Fruit fly (Drosophila melanogaster) whole organism, embryonic: ENCODE data around the gene EndoGI.

Experiments used
- Atf-2 ChIP-seq: fragments of 200-800 bp; sonication (Bioruptor generic); optimal IDR thresholded peaks from 2 replicates; lab custom pipeline; 2016; ENCODE audit warnings: missing biosample characterization, missing genetic modification characterization
- CG10543 ChIP-seq: fragments of 200-800 bp; sonication (Bioruptor generic); optimal IDR thresholded peaks from 3 replicates; lab custom pipeline; 2017; ENCODE audit warnings: missing biosample characterization, mild to moderate bottlenecking, missing genetic modification characterization, moderate library complexity
- CG1233 ChIP-seq: fragments of 200-800 bp; sonication (Bioruptor generic); optimal IDR thresholded peaks from 4 replicates; lab custom pipeline; 2018; ENCODE audit warnings: missing biosample characterization, mild to moderate bottlenecking, missing genetic modification characterization
- CG13296 ChIP-seq: fragments of 200-800 bp; sonication (Bioruptor generic); optimal IDR thresholded peaks from 3 replicates; lab custom pipeline; 2018; ENCODE audit warnings: missing biosample characterization, mild to moderate bottlenecking, missing genetic modification characterization
- CG13775 ChIP-seq: fragments of 200-800 bp; sonication (Bioruptor generic); optimal IDR thresholded peaks from 3 replicates; lab custom pipeline; 2017; ENCODE audit warnings: missing biosample characterization, mild to moderate bottlenecking, missing genetic modification characterization
- CG14710 ChIP-seq: fragments of 200-800 bp; sonication (Bioruptor generic); optimal IDR thresholded peaks from 3 replicates; lab custom pipeline; 2019; ENCODE audit warnings: missing biosample characterization, mild to moderate bottlenecking, missing genetic modification characterization, moderate library complexity
- CG15601 ChIP-seq: fragments of 200-800 bp; sonication (Bioruptor generic); optimal IDR thresholded peaks from 3 replicates; lab custom pipeline; 2019; ENCODE audit warnings: missing biosample characterization, mild to moderate bottlenecking, missing genetic modification characterization, moderate library complexity
- CG17359 ChIP-seq: fragments of 200-800 bp; sonication (Bioruptor generic); optimal IDR thresholded peaks from 3 replicates; lab custom pipeline; 2018; ENCODE audit warnings: missing biosample characterization, mild to moderate bottlenecking, missing genetic modification characterization, moderate library complexity
- CG2120 ChIP-seq: fragments of 200-800 bp; sonication (Bioruptor generic); optimal IDR thresholded peaks from 3 replicates; lab custom pipeline; 2016; ENCODE audit warnings: missing biosample characterization, missing genetic modification characterization
- CG34422 ChIP-seq: fragments of 200-800 bp; sonication (Bioruptor generic); IDR thresholded peaks from 3 replicates; pipeline ENCODE4 v1.3.6; 2022; ENCODE audit warnings: missing biosample characterization, missing genetic modification characterization
- CG6272 ChIP-seq: fragments of 200-800 bp; sonication (Bioruptor generic); IDR thresholded peaks from 2 replicates; pipeline ENCODE4 v1.3.6; 2022; ENCODE audit warnings: missing biosample characterization, missing genetic modification characterization
- CG6689 ChIP-seq: fragments of 200-800 bp; sonication (Bioruptor generic); IDR thresholded peaks from 2 replicates; pipeline ENCODE4 v1.3.6; 2022; ENCODE audit warnings: missing biosample characterization, missing genetic modification characterization
- CG6791 ChIP-seq: fragments of 200-800 bp; sonication (Bioruptor generic); IDR thresholded peaks from 3 replicates; pipeline ENCODE4 v1.3.6; 2022; ENCODE audit warnings: missing biosample characterization, missing genetic modification characterization; ENCODE audit not compliant: partially characterized antibody
- CG7271 ChIP-seq: fragments of 200-800 bp; sonication (Bioruptor generic); optimal IDR thresholded peaks from 2 replicates; lab custom pipeline; 2018; ENCODE audit warnings: missing biosample characterization, mild to moderate bottlenecking, missing genetic modification characterization, moderate library complexity
- CG7372 ChIP-seq: fragments of 200-800 bp; sonication (Bioruptor generic); IDR thresholded peaks from 2 replicates; pipeline ENCODE4 v1.3.6; 2022; ENCODE audit warnings: missing biosample characterization, missing genetic modification characterization
- CG7745 ChIP-seq: fragments of 200-800 bp; sonication (Bioruptor generic); optimal IDR thresholded peaks from 2 replicates; lab custom pipeline; 2018; ENCODE audit warnings: missing biosample characterization, mild to moderate bottlenecking, missing genetic modification characterization, moderate library complexity
- CG7963 ChIP-seq: fragments of 200-800 bp; sonication (Bioruptor generic); IDR thresholded peaks from 3 replicates; pipeline ENCODE4 v1.3.6; 2022; ENCODE audit warnings: missing biosample characterization, missing genetic modification characterization; ENCODE audit not compliant: partially characterized antibody
- CG8089 ChIP-seq: fragments of 200-800 bp; sonication (Bioruptor generic); optimal IDR thresholded peaks from 3 replicates; lab custom pipeline; 2016; ENCODE audit warnings: missing biosample characterization, missing genetic modification characterization
- CrebB ChIP-seq: fragments of 200-800 bp; sonication (Bioruptor generic); optimal IDR thresholded peaks from 3 replicates; lab custom pipeline; 2018; ENCODE audit warnings: missing biosample characterization, mild to moderate bottlenecking, missing genetic modification characterization
- Dek ChIP-seq: fragments of 200-800 bp; sonication (Bioruptor generic); optimal IDR thresholded peaks from 3 replicates; lab custom pipeline; 2019; ENCODE audit warnings: missing biosample characterization, mild to moderate bottlenecking, missing genetic modification characterization, moderate library complexity
- Dfd ChIP-seq, 2 experiments: fragments of >200 bp; optimal IDR thresholded peaks; 2 replicates each; lab custom pipeline; 2017; ENCODE audit warnings: missing biosample characterization in 2 of 2, missing genetic modification characterization in 2 of 2
- Dip2 ChIP-seq: fragments of 200-800 bp; sonication (Bioruptor generic); IDR thresholded peaks from 2 replicates; pipeline ENCODE4 v1.3.6; 2022; ENCODE audit warnings: missing biosample characterization, missing genetic modification characterization
- E2f1 ChIP-seq: fragments of 200-800 bp; sonication (Bioruptor generic); IDR thresholded peaks from 2 replicates; pipeline ENCODE4 v1.3.6; 2022; ENCODE audit warnings: missing biosample characterization, missing genetic modification characterization
- Elba2 ChIP-seq: fragments of 200-800 bp; sonication (Bioruptor generic); optimal IDR thresholded peaks from 3 replicates; lab custom pipeline; 2016; ENCODE audit warnings: missing biosample characterization, missing genetic modification characterization
- Hmx ChIP-seq: fragments of 200-800 bp; sonication (Bioruptor generic); optimal IDR thresholded peaks from 2 replicates; lab custom pipeline; 2016; ENCODE audit warnings: missing biosample characterization, missing genetic modification characterization
- Hr39 ChIP-seq: fragments of >200 bp; optimal IDR thresholded peaks from 2 replicates; lab custom pipeline; 2017
- Myb ChIP-seq: fragments of 200-800 bp; sonication (Bioruptor generic); optimal IDR thresholded peaks from 2 replicates; lab custom pipeline; 2016; ENCODE audit warnings: missing biosample characterization, missing genetic modification characterization
- Nf-YA ChIP-seq: fragments of 200-800 bp; sonication (Bioruptor generic); IDR thresholded peaks from 2 replicates; pipeline ENCODE4 v1.3.6; 2022; ENCODE audit warnings: missing biosample characterization, missing genetic modification characterization
- Oaz ChIP-seq: fragments of 200-800 bp; sonication (Bioruptor generic); IDR thresholded peaks from 2 replicates; pipeline ENCODE4 v1.3.6; 2022; ENCODE audit warnings: missing biosample characterization, missing genetic modification characterization
- Optix ChIP-seq: fragments of 200-800 bp; sonication (Bioruptor generic); IDR thresholded peaks from 3 replicates; pipeline ENCODE4 v1.3.6; 2022; ENCODE audit warnings: missing biosample characterization, missing genetic modification characterization
- PHDP ChIP-seq: fragments of 200-800 bp; sonication (Bioruptor generic); optimal IDR thresholded peaks from 3 replicates; lab custom pipeline; 2018; ENCODE audit warnings: missing biosample characterization, mild to moderate bottlenecking, missing genetic modification characterization, moderate library complexity
- Ptx1 ChIP-seq: fragments of 200-800 bp; sonication (Bioruptor generic); IDR thresholded peaks from 2 replicates; pipeline ENCODE4 v1.3.6; 2022; ENCODE audit warnings: missing biosample characterization, missing genetic modification characterization
- Sin3A ChIP-seq: fragments of >200 bp; optimal IDR thresholded peaks from 2 replicates; lab custom pipeline; 2018
- Trl ChIP-seq, 3 experiments: fragments of >200 bp in 2 of 3; fragments of 200-800 bp in 1 of 3; sonication (Bioruptor generic) in 1 of 3; optimal IDR thresholded peaks; 2 replicates in 1 of 3; 3 replicates in 2 of 3; lab custom pipeline; 2016 to 2017; ENCODE audit warnings: missing biosample characterization in 1 of 3, missing genetic modification characterization in 1 of 3
- Vsx1 ChIP-seq: fragments of 200-800 bp; sonication (Bioruptor generic); optimal IDR thresholded peaks from 2 replicates; lab custom pipeline; 2017; ENCODE audit warnings: missing biosample characterization, mild to moderate bottlenecking, missing genetic modification characterization, missing genetic modification reagents
- YL-1 ChIP-seq: fragments of 200-800 bp; sonication (Bioruptor generic); optimal IDR thresholded peaks from 3 replicates; lab custom pipeline; 2017; ENCODE audit warnings: missing biosample characterization, mild to moderate bottlenecking, missing genetic modification characterization
- ap ChIP-seq: fragments of 200-800 bp; sonication (Bioruptor generic); IDR thresholded peaks from 2 replicates; pipeline ENCODE4 v1.3.6; 2022; ENCODE audit warnings: missing biosample characterization, missing genetic modification characterization
- bbx ChIP-seq: fragments of 200-800 bp; sonication (Bioruptor generic); IDR thresholded peaks from 2 replicates; pipeline ENCODE4 v1.3.6; 2022; ENCODE audit warnings: missing biosample characterization, missing genetic modification characterization; ENCODE audit not compliant: partially characterized antibody
- dan ChIP-seq: fragments of 200-800 bp; sonication (Bioruptor generic); IDR thresholded peaks from 2 replicates; pipeline ENCODE4 v1.3.6; 2022; ENCODE audit warnings: missing biosample characterization, missing genetic modification characterization
- hkb ChIP-seq, 2 experiments: fragments of 200-800 bp in 1 of 2; fragments of >200 bp in 1 of 2; sonication (Bioruptor generic) in 1 of 2; IDR thresholded peaks in 1 of 2; optimal IDR thresholded peaks in 1 of 2; 2 replicates each; pipeline versions ENCODE4 v1.3.6 to Lab custom; 2017 to 2022; ENCODE audit warnings: missing biosample characterization in 1 of 2, missing genetic modification characterization in 1 of 2
- klu ChIP-seq: fragments of 200-800 bp; sonication (Bioruptor generic); IDR thresholded peaks from 2 replicates; pipeline ENCODE4 v1.3.6; 2022; ENCODE audit warnings: missing biosample characterization, missing genetic modification characterization
- odd ChIP-seq: fragments of 200-800 bp; sonication (Bioruptor generic); optimal IDR thresholded peaks from 2 replicates; lab custom pipeline; 2017; ENCODE audit warnings: missing biosample characterization, mild to moderate bottlenecking, missing genetic modification characterization
- psq ChIP-seq: fragments of 200-800 bp; sonication (Bioruptor generic); optimal IDR thresholded peaks from 2 replicates; lab custom pipeline; 2017; ENCODE audit warnings: missing biosample characterization, missing genetic modification characterization
- row ChIP-seq: fragments of 200-800 bp; sonication (Bioruptor generic); IDR thresholded peaks from 3 replicates; pipeline ENCODE4 v1.3.6; 2022; ENCODE audit warnings: missing biosample characterization, missing genetic modification characterization
- scrt ChIP-seq: fragments of 200-800 bp; sonication (Bioruptor generic); optimal IDR thresholded peaks from 2 replicates; lab custom pipeline; 2018; ENCODE audit warnings: missing biosample characterization, mild to moderate bottlenecking, missing genetic modification characterization, moderate library complexity
- slbo ChIP-seq: fragments of 200-800 bp; sonication (Bioruptor generic); IDR thresholded peaks from 2 replicates; pipeline ENCODE4 v1.3.6; 2022; ENCODE audit warnings: missing biosample characterization, missing genetic modification characterization
- slou ChIP-seq: fragments of 200-800 bp; sonication (Bioruptor generic); optimal IDR thresholded peaks from 3 replicates; lab custom pipeline; 2016; ENCODE audit warnings: missing biosample characterization, missing genetic modification characterization
- tll ChIP-seq, 2 experiments: fragments of 200-800 bp in 1 of 2; fragments of >200 bp in 1 of 2; sonication (Bioruptor generic) in 1 of 2; optimal IDR thresholded peaks; 2 replicates each; lab custom pipeline; 2017 to 2019; ENCODE audit warnings: missing biosample characterization in 2 of 2, missing genetic modification characterization in 2 of 2, mild to moderate bottlenecking in 1 of 2, moderate library complexity in 1 of 2
- unc-4 ChIP-seq: fragments of 200-800 bp; sonication (Bioruptor generic); IDR thresholded peaks from 2 replicates; pipeline ENCODE4 v1.3.6; 2022; ENCODE audit warnings: missing biosample characterization, missing genetic modification characterization; ENCODE audit not compliant: partially characterized antibody
- vfl ChIP-seq: fragments of 200-800 bp; sonication (Bioruptor generic); optimal IDR thresholded peaks from 2 replicates; lab custom pipeline; 2016; ENCODE audit warnings: missing biosample characterization, missing genetic modification characterization
- zfh1 ChIP-seq: fragments of 200-800 bp; sonication (Bioruptor generic); IDR thresholded peaks from 3 replicates; pipeline ENCODE4 v1.3.6; 2022; ENCODE audit warnings: missing biosample characterization, missing genetic modification characterization

Gene EndoGI

DNA sequence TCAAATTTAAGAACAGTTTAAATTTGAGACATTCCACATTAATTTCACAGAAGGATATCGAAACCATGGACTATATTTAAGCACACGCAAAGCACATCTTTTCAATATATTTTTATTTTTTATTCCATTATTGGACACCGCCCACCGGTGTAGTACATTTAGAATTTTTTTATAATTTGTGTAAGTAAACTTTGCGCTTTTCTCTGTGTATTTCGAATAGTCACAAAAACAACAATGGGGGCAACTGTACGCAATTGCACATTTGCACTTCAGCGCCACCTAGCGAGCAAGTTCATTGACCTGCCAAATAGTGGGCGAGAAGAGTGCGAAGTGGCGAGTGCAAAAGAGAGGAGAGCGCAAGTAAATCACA is 18.3 kb downstream of the EndoGI start (continued):
- TF ChIP-seq CG13775 (GFP tag; lab: Kevin White, UChicago) (peak; percentile 55), CG1233 (GFP tag; lab: Kevin White, UChicago) (peak; percentile 35), Myb (no peak), Dfd (GFP tag; optimal IDR thresholded peaks at IDR 0.05; lab: Kevin White, UChicago) (no peak), CG14710 (tag; lab: Kevin White, UChicago) (peak; percentile 11), scrt (GFP tag; lab: Kevin White, UChicago) (peak; percentile 50), Trl (optimal IDR thresholded peaks at IDR 0.05; lab: Kevin White, UChicago) (peak in 1 of 2 experiments; percentile 10), Trl (GFP tag; optimal IDR thresholded peaks at IDR 0.05; lab: Kevin White, UChicago) (no peak), CG2120 (GFP tag; lab: Kevin White, UChicago) (peak; percentile 72), unc-4 (GFP tag; lab: Robert Waterston, UW) (no peak), Atf-2 (GFP tag; lab: Kevin White, UChicago) (no peak), CG13296 (GFP tag; lab: Kevin White, UChicago) (peak; percentile 29), Hr39 (lab: Kevin White, UChicago) (no peak), PHDP (peak; percentile 70), odd (GFP tag; lab: Kevin White, UChicago) (peak; percentile 49), Oaz (GFP tag; lab: Robert Waterston, UW) (no peak), CG17359 (peak; percentile 48), Ptx1 (GFP tag; lab: Robert Waterston, UW) (peak; percentile 35), CrebB (no peak), CG15601 (tag; lab: Kevin White, UChicago) (peak; percentile 8), YL-1 (peak; percentile 15), E2f1 (peak; percentile 15; the same call in 1 of the 2 replicates), ap (no peak), CG7963 (GFP tag; lab: Robert Waterston, UW) (no peak), hkb (optimal IDR thresholded peaks at IDR 0.05; lab: Kevin White, UChicago) (no peak), hkb (GFP tag; IDR thresholded peaks at IDR 0.05; lab: Robert Waterston, UW) (peak; percentile 36; the same call in 1 of the 2 replicates), Hmx (GFP tag; lab: Kevin White, UChicago) (no peak), slou (no peak), Optix (GFP tag; lab: Robert Waterston, UW) (no peak), klu (GFP tag; lab: Robert Waterston, UW) (no peak), CG7745 (tag; lab: Kevin White, UChicago) (no peak), Nf-YA (GFP tag; lab: Robert Waterston, UW) (no peak), CG6689 (GFP tag; lab: Robert Waterston, UW) (0 out of 2 replicates have a peak, but pooled peaks have one; percentile 32), CG6791 (GFP tag; lab: Robert Waterston, UW) (no peak), Elba2 (GFP tag; lab: Kevin White, UChicago) (no peak), CG6272 (no peak), tll (GFP tag; optimal IDR thresholded peaks at IDR 0.05; lab: Kevin White, UChicago) (no peak), psq (no peak), Dek (tag; lab: Kevin White, UChicago) (peak; percentile 4), bbx (GFP tag; lab: Robert Waterston, UW) (no peak), row (GFP tag; lab: Robert Waterston, UW) (peak; percentile 44; the same call in 1 of the 3 replicates), CG8089 (GFP tag; lab: Kevin White, UChicago) (no peak), zfh1 (GFP tag; lab: Robert Waterston, UW) (peak; percentile 19; the same call in 1 of the 3 replicates), Sin3A (lab: Kevin White, UChicago) (no peak), Dip2 (GFP tag; lab: Robert Waterston, UW) (no peak), dan (GFP tag; lab: Robert Waterston, UW) (no peak), slbo (GFP tag; lab: Robert Waterston, UW) (peak; percentile 47), vfl (GFP tag; lab: Kevin White, UChicago) (no peak), CG10543 (GFP tag; lab: Kevin White, UChicago) (no peak), CG7372 (GFP tag; lab: Robert Waterston, UW) (0 out of 2 replicates have a peak, but pooled peaks have one; percentile 6), CG34422 (0 out of 3 replicates have a peak, but pooled peaks have one; percentile 48), Vsx1 (GFP tag; lab: Kevin White, UChicago) (no peak), CG7271 (tag; lab: Kevin White, UChicago) (no peak)
